Worm (Caenorhabditis elegans) whole organism, L3 larva: Measurements from ENCODE around the gene C09G5.14.

Experiments
- R02D3.7 ChIP-seq: fragments of 150-350 bp; optimal IDR thresholded peaks from 2 replicates; lab custom pipeline; 2014; ENCODE audit warnings: missing biosample characterization, missing genetic modification characterization
- ZK546.5 ChIP-seq: sonication (generic microtip); optimal IDR thresholded peaks from 2 replicates; lab custom pipeline; 2017; ENCODE audit warnings: missing biosample characterization, missing genetic modification characterization
- ama-1 ChIP-seq: fragments of 150-350 bp; optimal IDR thresholded peaks from 2 replicates; lab custom pipeline; 2018
- ceh-16 ChIP-seq: sonication (generic microtip); optimal IDR thresholded peaks from 2 replicates; lab custom pipeline; 2017; ENCODE audit warnings: missing biosample characterization, missing genetic modification characterization
- ceh-9 ChIP-seq: sonication (generic microtip); optimal IDR thresholded peaks from 2 replicates; lab custom pipeline; 2018; ENCODE audit warnings: missing biosample characterization, missing genetic modification characterization
- daf-12 ChIP-seq: fragments of 150-350 bp; optimal IDR thresholded peaks from 2 replicates; lab custom pipeline; 2014; ENCODE audit warnings: missing biosample characterization, missing genetic modification reagents, missing genetic modification characterization
- egl-5 ChIP-seq: fragments of 150-350 bp; optimal IDR thresholded peaks from 2 replicates; lab custom pipeline; 2017; ENCODE audit warnings: missing biosample characterization, missing genetic modification reagents, missing genetic modification characterization, inconsistent platforms
- elt-2 ChIP-seq: sonication (generic microtip); optimal IDR thresholded peaks from 2 replicates; lab custom pipeline; 2016; ENCODE audit warnings: missing genetic modification reagents, mild to moderate bottlenecking, missing genetic modification characterization, missing compliant biosample characterization
- elt-3 ChIP-seq, 3 experiments: fragments of 150-350 bp in 1 of 3; sonication (generic microtip) in 2 of 3; optimal IDR thresholded peaks; 2 replicates in 2 of 3; 4 replicates in 1 of 3; lab custom pipeline; 2014 to 2017; ENCODE audit warnings: missing biosample characterization in 3 of 3, missing genetic modification characterization in 3 of 3
- eor-1 ChIP-seq, 2 experiments: fragments of 150-350 bp; optimal IDR thresholded peaks; 2 replicates each; lab custom pipeline; 2014 to 2018; ENCODE audit warnings: missing biosample characterization in 2 of 2, missing genetic modification characterization in 2 of 2
- fkh-10 ChIP-seq: sonication (generic microtip); optimal IDR thresholded peaks from 2 replicates; lab custom pipeline; 2017; ENCODE audit warnings: missing biosample characterization, missing genetic modification reagents, missing genetic modification characterization
- fkh-2 ChIP-seq: fragments of 150-350 bp; optimal IDR thresholded peaks from 2 replicates; lab custom pipeline; 2014; ENCODE audit warnings: missing biosample characterization, missing genetic modification reagents, missing genetic modification characterization
- fos-1 ChIP-seq: fragments of 150-350 bp; optimal IDR thresholded peaks from 2 replicates; lab custom pipeline; 2014; ENCODE audit warnings: missing biosample characterization, missing genetic modification characterization
- hmg-11 ChIP-seq: sonication (generic microtip); optimal IDR thresholded peaks from 2 replicates; lab custom pipeline; 2016; ENCODE audit warnings: missing genetic modification characterization, missing compliant biosample characterization
- lin-39 ChIP-seq: fragments of 150-350 bp; optimal IDR thresholded peaks from 2 replicates; lab custom pipeline; 2018; ENCODE audit warnings: missing biosample characterization, missing genetic modification reagents, missing genetic modification characterization
- lsy-12 ChIP-seq: sonication (generic microtip); optimal IDR thresholded peaks from 2 replicates; lab custom pipeline; 2016; ENCODE audit warnings: mild to moderate bottlenecking, missing genetic modification characterization, missing compliant biosample characterization
- nfya-1 ChIP-seq: sonication (generic microtip); optimal IDR thresholded peaks from 2 replicates; lab custom pipeline; 2017; ENCODE audit warnings: missing genetic modification characterization, mild to moderate bottlenecking, missing compliant biosample characterization, antibody characterized with exemption, moderate library complexity; ENCODE audit not compliant: insufficient read depth
- nhr-11 ChIP-seq: fragments of 150-350 bp; optimal IDR thresholded peaks from 2 replicates; lab custom pipeline; 2014; ENCODE audit warnings: missing biosample characterization, missing genetic modification characterization
- nhr-25 ChIP-seq: sonication (generic microtip); optimal IDR thresholded peaks from 2 replicates; lab custom pipeline; 2017; ENCODE audit warnings: missing biosample characterization, missing genetic modification characterization
- nhr-28 ChIP-seq: fragments of 150-350 bp; optimal IDR thresholded peaks from 2 replicates; lab custom pipeline; 2014; ENCODE audit warnings: missing biosample characterization, missing genetic modification characterization
- nhr-43 ChIP-seq: sonication (generic microtip); optimal IDR thresholded peaks from 2 replicates; lab custom pipeline; 2016; ENCODE audit warnings: mild to moderate bottlenecking, missing genetic modification characterization, missing compliant biosample characterization; ENCODE audit not compliant: poor library complexity, severe bottlenecking
- nhr-67 ChIP-seq: fragments of 150-350 bp; optimal IDR thresholded peaks from 2 replicates; lab custom pipeline; 2014; ENCODE audit warnings: missing biosample characterization, missing genetic modification characterization
- nhr-77 ChIP-seq: fragments of 150-350 bp; optimal IDR thresholded peaks from 2 replicates; lab custom pipeline; 2014; ENCODE audit warnings: missing biosample characterization, missing genetic modification characterization
- pha-4 ChIP-seq: fragments of 150-350 bp; optimal IDR thresholded peaks from 2 replicates; lab custom pipeline; 2014; ENCODE audit warnings: missing biosample characterization, missing genetic modification reagents, missing genetic modification characterization
- pqm-1 ChIP-seq: fragments of 150-350 bp; optimal IDR thresholded peaks from 2 replicates; lab custom pipeline; 2017; ENCODE audit warnings: missing biosample characterization, missing genetic modification characterization, inconsistent platforms
- sea-2 ChIP-seq: fragments of 150-350 bp; sonication (generic microtip); optimal IDR thresholded peaks from 4 replicates; lab custom pipeline; 2014; ENCODE audit warnings: missing biosample characterization, missing genetic modification reagents, missing genetic modification characterization
- snpc-4 ChIP-seq: fragments of 150-350 bp; optimal IDR thresholded peaks from 2 replicates; lab custom pipeline; 2014; ENCODE audit warnings: missing biosample characterization, missing genetic modification characterization
- tbx-2 ChIP-seq: sonication (generic microtip); optimal IDR thresholded peaks from 2 replicates; lab custom pipeline; 2016; ENCODE audit warnings: mild to moderate bottlenecking, missing genetic modification characterization, missing compliant biosample characterization
- unc-39 ChIP-seq: sonication (generic microtip); optimal IDR thresholded peaks from 4 replicates; lab custom pipeline; 2017; ENCODE audit warnings: missing biosample characterization, missing genetic modification characterization
- ztf-11 ChIP-seq: fragments of 150-350 bp; optimal IDR thresholded peaks from 2 replicates; lab custom pipeline; 2014; ENCODE audit warnings: missing biosample characterization, missing genetic modification characterization
- ztf-4 ChIP-seq: fragments of 150-350 bp; optimal IDR thresholded peaks from 2 replicates; lab custom pipeline; 2014; ENCODE audit warnings: missing biosample characterization, missing genetic modification characterization

Gene C09G5.14

ce11 chrII:10706901-10707300, 16.1 kb downstream of the C09G5.14 start, which contains the start of gene col-80:
Gene col-80, plus strand, starts transcription at chrII:10707201.
- TF ChIP-seq R02D3.7 (tag; lab: Kevin White, UChicago) (no peak), ztf-4 (tag; lab: Kevin White, UChicago) (no peak), unc-39 (no peak), daf-12 (tag; lab: Kevin White, UChicago) (no peak), nfya-1 (tag; lab: Kevin White, UChicago) (no peak)

ce11 chrII:10706038-10706437, 16.9 kb downstream of the C09G5.14 start:
- TF ChIP-seq nhr-25 = peak; percentile 18
- no peak for TF ChIP-seq lin-39 (tag; lab: Kevin White, UChicago)
- TF ChIP-seq fkh-10 (GFP tag; lab: Kevin White, UChicago) = peak; percentile 71

- TF ChIP-seq tbx-2 (tag; lab: Kevin White, UChicago) (no peak), sea-2 (GFP tag; lab: Kevin White, UChicago) (no peak), elt-2 (tag; lab: Kevin White, UChicago) (no peak)
These were observed 17.5 kb downstream of the C09G5.14 start for ce11 chrII:10705347-10705996.

- TF ChIP-seq ama-1 (lab: Kevin White, UChicago) = peak; percentile 69
- TF ChIP-seq snpc-4 (tag; lab: Kevin White, UChicago) = no peak
- no peak for TF ChIP-seq ceh-9 (tag; lab: Kevin White, UChicago)
- TF ChIP-seq nhr-25 = peak; percentile 56
These were observed 18.3 kb downstream of the C09G5.14 start, which contains the start of gene col-39 for ce11 chrII:10704575-10705170. Gene col-39, plus strand, starts transcription at chrII:10704916.

- TF ChIP-seq pha-4 (tag; lab: Kevin White, UChicago) (no peak), nhr-43 (tag; lab: Kevin White, UChicago) (no peak), elt-2 (tag; lab: Kevin White, UChicago) (no peak), daf-12 (tag; lab: Kevin White, UChicago) (no peak), nhr-25 (peak; percentile 69), ceh-16 (tag; lab: Kevin White, UChicago) (no peak)
These were observed 19.2 kb downstream of the C09G5.14 start, which contains the start of gene col-79 for ce11 chrII:10703594-10704384. Gene col-79, plus strand, starts transcription at chrII:10703613.

ce11 chrII:10696060-10696459, 26.9 kb downstream of the C09G5.14 start:
- no peak for TF ChIP-seq unc-39
- peak; percentile 5 for TF ChIP-seq fkh-10 (GFP tag; lab: Kevin White, UChicago)
- TF ChIP-seq, all 47 proteins: peak for 1

- TF ChIP-seq pha-4 (tag; lab: Kevin White, UChicago) (no peak), nhr-28 (tag; lab: Kevin White, UChicago) (no peak)
These were observed 28.3 kb downstream of the C09G5.14 start, which contains the start of gene lgc-57 for ce11 chrII:10694713-10695112. Gene lgc-57, plus strand, starts transcription at chrII:10695013.

- peak; percentile 53 for TF ChIP-seq pqm-1 (tag; lab: Kevin White, UChicago)
- TF ChIP-seq lin-39 (tag; lab: Kevin White, UChicago) = no peak
- peak; percentile 60 for TF ChIP-seq elt-2 (tag; lab: Kevin White, UChicago)
These were observed 29.3 kb downstream of the C09G5.14 start, which contains the start of gene gbh-1 for ce11 chrII:10693655-10694054. Gene gbh-1, minus strand, starts transcription at chrII:10693803.

ce11 chrII:10684954-10685353, 38.0 kb downstream of the C09G5.14 start:
- TF ChIP-seq pha-4 (tag; lab: Kevin White, UChicago) = no peak
- TF ChIP-seq hmg-11 (tag; lab: Kevin White, UChicago) = no peak
- TF ChIP-seq lin-39 (tag; lab: Kevin White, UChicago) = no peak
- no peak for TF ChIP-seq daf-12 (tag; lab: Kevin White, UChicago)
- no peak for TF ChIP-seq fos-1 (tag; lab: Kevin White, UChicago)
- TF ChIP-seq pqm-1 (tag; lab: Kevin White, UChicago) = no peak
- TF ChIP-seq ama-1 (lab: Kevin White, UChicago) = no peak
- TF ChIP-seq tbx-2 (tag; lab: Kevin White, UChicago) = no peak
- TF ChIP-seq unc-39 = no peak
- no peak for TF ChIP-seq ztf-11
- TF ChIP-seq ZK546.5 = no peak
- no peak for TF ChIP-seq nhr-77 (tag; lab: Kevin White, UChicago)
- no peak for TF ChIP-seq nhr-25
- no peak for TF ChIP-seq egl-5 (tag; lab: Kevin White, UChicago)
- TF ChIP-seq lsy-12 = no peak
- no peak for TF ChIP-seq eor-1 (tag; optimal IDR thresholded peaks at IDR 0.05; lab: Kevin White, UChicago)
- TF ChIP-seq elt-3 (tag; optimal IDR thresholded peaks at IDR 0.05; lab: Kevin White, UChicago) = no peak
- TF ChIP-seq nhr-11 (tag; lab: Kevin White, UChicago) = no peak
- no peak for TF ChIP-seq fkh-2
- TF ChIP-seq nhr-67 = no peak
